Worm (Caenorhabditis elegans) whole organism, L1 larva: ENCODE results near the gene sre-43.

ENCODE experiments used
- ama-1 ChIP-seq: fragments of 150-350 bp; optimal IDR thresholded peaks from 2 replicates; lab custom pipeline; 2014
- efl-1 ChIP-seq, 4 experiments: fragments of 150-350 bp; optimal IDR thresholded peaks in 3 of 4; peaks in 1 of 4; 1 replicate in 1 of 4; 2 replicates in 3 of 4; lab custom pipeline; 2014; ENCODE audit warnings: missing biosample characterization in 2 of 4, missing genetic modification characterization in 2 of 4, missing genetic modification reagents in 2 of 4
- egl-27 ChIP-seq, 2 experiments: fragments of 150-350 bp in 1 of 2; sonication (generic microtip); optimal IDR thresholded peaks; 3 replicates each; lab custom pipeline; 2017 to 2018; ENCODE audit warnings: missing biosample characterization in 2 of 2, missing genetic modification characterization in 2 of 2, missing genetic modification reagents in 2 of 2
- elt-2 ChIP-seq: sonication (generic microtip); optimal IDR thresholded peaks from 2 replicates; lab custom pipeline; 2016; ENCODE audit warnings: missing genetic modification characterization, mild to moderate bottlenecking, inconsistent platforms, missing compliant biosample characterization, missing genetic modification reagents
- irx-1 ChIP-seq: sonication (generic microtip); optimal IDR thresholded peaks from 2 replicates; lab custom pipeline; 2016; ENCODE audit warnings: missing genetic modification characterization, missing compliant biosample characterization
- lin-14 ChIP-seq: fragments of 200-800 bp; sonication (Bioruptor generic); optimal IDR thresholded peaks from 2 replicates; lab custom pipeline; 2018; ENCODE audit warnings: mild to moderate bottlenecking, missing genetic modification characterization, moderate library complexity, missing compliant biosample characterization
- lin-39 ChIP-seq: fragments of 150-350 bp; optimal IDR thresholded peaks from 2 replicates; lab custom pipeline; 2014; ENCODE audit warnings: missing biosample characterization, missing genetic modification reagents, missing genetic modification characterization
- nhr-237 ChIP-seq: fragments of 150-350 bp; optimal IDR thresholded peaks from 2 replicates; lab custom pipeline; 2014; ENCODE audit warnings: missing biosample characterization, missing genetic modification characterization
- nhr-76 ChIP-seq: sonication (generic microtip); optimal IDR thresholded peaks from 2 replicates; lab custom pipeline; 2017; ENCODE audit warnings: missing biosample characterization, missing genetic modification characterization
- snpc-4 ChIP-seq: fragments of 150-350 bp; optimal IDR thresholded peaks from 2 replicates; lab custom pipeline; 2014; ENCODE audit warnings: missing biosample characterization, missing genetic modification characterization
- tbx-2 ChIP-seq: sonication (generic microtip); optimal IDR thresholded peaks from 2 replicates; lab custom pipeline; 2016; ENCODE audit warnings: missing genetic modification characterization, missing compliant biosample characterization
- unc-86 ChIP-seq: sonication (generic microtip); optimal IDR thresholded peaks from 2 replicates; lab custom pipeline; 2016; ENCODE audit warnings: missing genetic modification characterization, missing compliant biosample characterization

- TF ChIP-seq irx-1 (tag; lab: Kevin White, UChicago) (no peak), efl-1 (optimal IDR thresholded peaks at IDR 0.05; lab: Kevin White, UChicago) (no peak), efl-1 (GFP tag; optimal IDR thresholded peaks at IDR 0.05 in 1 of 2; lab: Kevin White, UChicago) (no peak), ama-1 (no peak), unc-86 (tag; lab: Kevin White, UChicago) (no peak), nhr-76 (tag; lab: Kevin White, UChicago) (no peak), elt-2 (no peak), lin-14 (GFP tag; lab: Kevin White, UChicago) (no peak), nhr-237 (tag; lab: Kevin White, UChicago) (no peak), egl-27 (tag; optimal IDR thresholded peaks at IDR 0.05; lab: Kevin White, UChicago) (no peak), lin-39 (no peak), snpc-4 (tag; lab: Kevin White, UChicago) (no peak), tbx-2 (no peak)
Observed at ce11 chrII:13973514-13973913, 4.6 kb upstream of the sre-43 start, which contains the start of gene Y39G8B.1.
